Worm (Caenorhabditis elegans): Measurements from ENCODE around the gene W04G3.10.

W04G3.10 gene

ce11 chrX:11098086-11098485 is 20.0 kb upstream of the W04G3.10 start, which contains the start of gene W02H3.3:
Gene W02H3.3 (minus strand): TSS chrX:11098186.
- TF ChIP-seq K09A11.1 (tag; optimal IDR thresholded peaks at IDR 0.05; ENCODE audit: insufficient read depth) (no peak), unc-42 (tag; optimal IDR thresholded peaks at IDR 0.05) (no peak), Y22D7AL.16 (tag; optimal IDR thresholded peaks at IDR 0.05) (no peak), ahr-1 (tag; optimal IDR thresholded peaks at IDR 0.05) (no peak), npax-4 (tag; optimal IDR thresholded peaks at IDR 0.05) (no peak), odd-2 (tag; optimal IDR thresholded peaks at IDR 0.05) (no peak), lin-11 (tag; optimal IDR thresholded peaks at IDR 0.05) (no peak), mec-3 (tag; optimal IDR thresholded peaks at IDR 0.05; ENCODE audit: borderline replicate concordance) (no peak)

- TF ChIP-seq ceh-24 (tag; optimal IDR thresholded peaks at IDR 0.05): no peak
- no peak for TF ChIP-seq unc-3 (GFP tag; conservative IDR thresholded peaks at IDR 0.05)
- TF ChIP-seq unc-3 (tag; optimal IDR thresholded peaks at IDR 0.05): no peak
These were observed 19.3 kb upstream of the W04G3.10 start for ce11 chrX:11097343-11097742.

- TF ChIP-seq hlh-6 (tag; optimal IDR thresholded peaks at IDR 0.05): peak; percentile 87
- peak; percentile 29 for TF ChIP-seq ahr-1 (tag; optimal IDR thresholded peaks at IDR 0.05)
- TF ChIP-seq K09A11.1 (tag; optimal IDR thresholded peaks at IDR 0.05; ENCODE audit: insufficient read depth): peak; percentile 34
- peak; percentile 59 for TF ChIP-seq syd-9 (tag; optimal IDR thresholded peaks at IDR 0.05)
- TF ChIP-seq ceh-2 (tag; optimal IDR thresholded peaks at IDR 0.05): peak; percentile 68
- TF ChIP-seq tbx-2 (tag; optimal IDR thresholded peaks at IDR 0.05): peak; percentile 80
- TF ChIP-seq fkh-6 (tag; optimal IDR thresholded peaks at IDR 0.05): peak; percentile 69
- no peak for TF ChIP-seq unc-55 (GFP tag; optimal IDR thresholded peaks at IDR 0.05)
- peak; percentile 68 for TF ChIP-seq unc-42 (tag; optimal IDR thresholded peaks at IDR 0.05)
- TF ChIP-seq ceh-18 (tag; optimal IDR thresholded peaks at IDR 0.05): peak; percentile 76
- TF ChIP-seq elt-2 (tag; optimal IDR thresholded peaks at IDR 0.05): peak; percentile 83
- TF ChIP-seq rnt-1 (tag; optimal IDR thresholded peaks at IDR 0.05): peak; percentile 78
- no peak for TF ChIP-seq nhr-11 (tag; optimal IDR thresholded peaks at IDR 0.05)
- TF ChIP-seq C38D4.7 (GFP tag; optimal IDR thresholded peaks at IDR 0.05): peak; percentile 66
- peak; percentile 78 for TF ChIP-seq ceh-31 (tag; optimal IDR thresholded peaks at IDR 0.05)
- TF ChIP-seq gmeb-2 (tag; optimal IDR thresholded peaks at IDR 0.05): no peak
- peak; percentile 34 for TF ChIP-seq hlh-13 (GFP tag; optimal IDR thresholded peaks at IDR 0.05)
- TF ChIP-seq sox-4 (tag; optimal IDR thresholded peaks at IDR 0.05): peak; percentile 40
- TF ChIP-seq pat-9 (tag; optimal IDR thresholded peaks at IDR 0.05): peak; percentile 71
- TF ChIP-seq ceh-30 (tag; optimal IDR thresholded peaks at IDR 0.05): no peak
- TF ChIP-seq ref-2 (tag; optimal IDR thresholded peaks at IDR 0.05): peak; percentile 84
- peak; percentile 73 for TF ChIP-seq nfya-1 (tag; optimal IDR thresholded peaks at IDR 0.05)
- peak; percentile 37 for TF ChIP-seq ceh-14 (tag; optimal IDR thresholded peaks at IDR 0.05)
- TF ChIP-seq ceh-45 (GFP tag; IDR thresholded peaks at IDR 0.05): peak; percentile 63; the same call in 1 of the 2 replicates
- TF ChIP-seq ceh-9 (tag; optimal IDR thresholded peaks at IDR 0.05): no peak
- peak; percentile 78 for TF ChIP-seq che-1 (tag; optimal IDR thresholded peaks at IDR 0.05)
- no peak for TF ChIP-seq ceh-22 (tag; optimal IDR thresholded peaks at IDR 0.05)
- peak; percentile 56 for TF ChIP-seq fkh-10 (GFP tag; optimal IDR thresholded peaks at IDR 0.05)
- peak; percentile 35 for TF ChIP-seq K02D7.2 (tag; optimal IDR thresholded peaks at IDR 0.05)
- peak; percentile 19 for TF ChIP-seq Y22D7AL.16 (tag; optimal IDR thresholded peaks at IDR 0.05)
- TF ChIP-seq unc-3 (GFP tag; conservative IDR thresholded peaks at IDR 0.05): peak; percentile 77
- TF ChIP-seq unc-3 (tag; optimal IDR thresholded peaks at IDR 0.05): peak; percentile 55
- TF ChIP-seq pha-2 (tag; optimal IDR thresholded peaks at IDR 0.05): peak; percentile 65
- TF ChIP-seq hlh-8 (tag; optimal IDR thresholded peaks at IDR 0.05): peak; percentile 62
- TF ChIP-seq ceh-19 (GFP tag; optimal IDR thresholded peaks at IDR 0.05): peak; percentile 41
- TF ChIP-seq madf-2 (tag; optimal IDR thresholded peaks at IDR 0.05): peak; percentile 71
- no peak for TF ChIP-seq pros-1 (tag; optimal IDR thresholded peaks at IDR 0.05)
- TF ChIP-seq dmd-4 (tag; optimal IDR thresholded peaks at IDR 0.05; ENCODE audit: borderline replicate concordance): peak; percentile 61
- TF ChIP-seq F13H6.1 (tag; optimal IDR thresholded peaks at IDR 0.05): peak; percentile 59
- peak; percentile 20 for TF ChIP-seq hlh-30 (tag; optimal IDR thresholded peaks at IDR 0.05; ENCODE audit: insufficient read depth)
- peak; percentile 62 for TF ChIP-seq ceh-48 (tag; optimal IDR thresholded peaks at IDR 0.05)
- TF ChIP-seq nhr-232 (tag; optimal IDR thresholded peaks at IDR 0.05): peak; percentile 71
- TF ChIP-seq hlh-15 (tag; optimal IDR thresholded peaks at IDR 0.05): no peak
- no peak for TF ChIP-seq odd-2 (tag; optimal IDR thresholded peaks at IDR 0.05)
These were observed 17.4 kb upstream of the W04G3.10 start for ce11 chrX:11095480-11095879.
